Worm (Caenorhabditis elegans) whole organism, L1 larva: Measurements from ENCODE around the gene K06A4.7.

Source experiments
- F16B12.6 ChIP-seq: fragments of 150-350 bp; optimal IDR thresholded peaks from 2 replicates; lab custom pipeline; 2014; ENCODE audit warnings: missing biosample characterization, missing genetic modification characterization
- aha-1 ChIP-seq: fragments of 150-350 bp; optimal IDR thresholded peaks from 2 replicates; lab custom pipeline; 2014; ENCODE audit warnings: missing biosample characterization, missing genetic modification characterization
- alr-1 ChIP-seq: fragments of 200-800 bp; sonication (Bioruptor generic); optimal IDR thresholded peaks from 2 replicates; lab custom pipeline; 2018; ENCODE audit warnings: borderline replicate concordance, mild to moderate bottlenecking, missing genetic modification characterization, missing compliant biosample characterization
- aly-2 ChIP-seq: fragments of 150-350 bp; optimal IDR thresholded peaks from 2 replicates; lab custom pipeline; 2014; ENCODE audit warnings: missing biosample characterization, missing genetic modification characterization
- ama-1 ChIP-seq: fragments of 150-350 bp; optimal IDR thresholded peaks from 2 replicates; lab custom pipeline; 2014
- blmp-1 ChIP-seq: fragments of 150-350 bp; optimal IDR thresholded peaks from 2 replicates; lab custom pipeline; 2014; ENCODE audit warnings: missing biosample characterization, missing genetic modification characterization
- ceh-63 ChIP-seq: fragments of 200-800 bp; sonication (Bioruptor generic); optimal IDR thresholded peaks from 2 replicates; lab custom pipeline; 2018; ENCODE audit warnings: mild to moderate bottlenecking, missing genetic modification characterization, missing compliant biosample characterization
- ceh-8 ChIP-seq: fragments of 200-800 bp; sonication (Bioruptor generic); optimal IDR thresholded peaks from 2 replicates; lab custom pipeline; 2018; ENCODE audit warnings: mild to moderate bottlenecking, missing genetic modification characterization, moderate library complexity, missing compliant biosample characterization
- dsc-1 ChIP-seq: sonication (generic microtip); optimal IDR thresholded peaks from 2 replicates; lab custom pipeline; 2016; ENCODE audit warnings: mild to moderate bottlenecking, missing genetic modification characterization, missing compliant biosample characterization
- efl-1 ChIP-seq, 4 experiments: fragments of 150-350 bp; optimal IDR thresholded peaks in 3 of 4; peaks in 1 of 4; 1 replicate in 1 of 4; 2 replicates in 3 of 4; lab custom pipeline; 2014; ENCODE audit warnings: missing biosample characterization in 2 of 4, missing genetic modification characterization in 2 of 4, missing genetic modification reagents in 2 of 4
- efl-3 ChIP-seq: fragments of 200-800 bp; sonication (Bioruptor generic); optimal IDR thresholded peaks from 2 replicates; lab custom pipeline; 2018; ENCODE audit warnings: mild to moderate bottlenecking, missing genetic modification characterization, missing compliant biosample characterization
- egl-27 ChIP-seq, 2 experiments: fragments of 150-350 bp in 1 of 2; sonication (generic microtip); optimal IDR thresholded peaks; 3 replicates each; lab custom pipeline; 2017 to 2018; ENCODE audit warnings: missing biosample characterization in 2 of 2, missing genetic modification characterization in 2 of 2, missing genetic modification reagents in 2 of 2
- elt-2 ChIP-seq: sonication (generic microtip); optimal IDR thresholded peaks from 2 replicates; lab custom pipeline; 2016; ENCODE audit warnings: missing genetic modification characterization, mild to moderate bottlenecking, inconsistent platforms, missing compliant biosample characterization, missing genetic modification reagents
- elt-3 ChIP-seq, 6 experiments: fragments of 150-350 bp in 1 of 6; sonication (generic microtip); optimal IDR thresholded peaks; 2 replicates each; lab custom pipeline; 2017 to 2018; ENCODE audit warnings: missing biosample characterization in 6 of 6, missing genetic modification characterization in 6 of 6, inconsistent platforms in 1 of 6
- fkh-10 ChIP-seq: sonication (generic microtip); optimal IDR thresholded peaks from 2 replicates; lab custom pipeline; 2017; ENCODE audit warnings: missing biosample characterization, missing genetic modification reagents, missing genetic modification characterization
- hlh-17 ChIP-seq: fragments of 200-800 bp; sonication (Bioruptor generic); optimal IDR thresholded peaks from 2 replicates; lab custom pipeline; 2018; ENCODE audit warnings: missing genetic modification characterization, mild to moderate bottlenecking, missing compliant biosample characterization, moderate library complexity, borderline replicate concordance
- hlh-4 ChIP-seq: sonication (generic microtip); optimal IDR thresholded peaks from 2 replicates; lab custom pipeline; 2016; ENCODE audit warnings: mild to moderate bottlenecking, missing genetic modification characterization, missing compliant biosample characterization
- isw-1 ChIP-seq: fragments of 200-800 bp; sonication (Bioruptor generic); IDR thresholded peaks from 2 replicates; pipeline ENCODE4 v1.3.6; 2022; ENCODE audit warnings: missing genetic modification characterization, missing compliant biosample characterization
- lin-13 ChIP-seq: fragments of 150-350 bp; optimal IDR thresholded peaks from 2 replicates; lab custom pipeline; 2014; ENCODE audit warnings: missing biosample characterization, missing genetic modification reagents, missing genetic modification characterization
- lin-14 ChIP-seq: fragments of 200-800 bp; sonication (Bioruptor generic); optimal IDR thresholded peaks from 2 replicates; lab custom pipeline; 2018; ENCODE audit warnings: mild to moderate bottlenecking, missing genetic modification characterization, moderate library complexity, missing compliant biosample characterization
- lin-15B ChIP-seq: fragments of 150-350 bp; sonication (generic microtip); optimal IDR thresholded peaks from 3 replicates; lab custom pipeline; 2014; ENCODE audit warnings: missing biosample characterization, missing genetic modification characterization
- lin-35 ChIP-seq, 2 experiments: fragments of 150-350 bp; optimal IDR thresholded peaks; 2 replicates each; lab custom pipeline; 2014; ENCODE audit warnings: missing biosample characterization in 2 of 2, missing genetic modification characterization in 2 of 2, missing genetic modification reagents in 2 of 2
- lin-39 ChIP-seq: fragments of 150-350 bp; optimal IDR thresholded peaks from 2 replicates; lab custom pipeline; 2014; ENCODE audit warnings: missing biosample characterization, missing genetic modification reagents, missing genetic modification characterization
- lsy-2 ChIP-seq, 2 experiments: fragments of 150-350 bp; optimal IDR thresholded peaks; 2 replicates each; lab custom pipeline; 2014; ENCODE audit warnings: missing biosample characterization in 2 of 2, missing genetic modification characterization in 2 of 2
- mab-9 ChIP-seq: fragments of 200-800 bp; sonication (Bioruptor generic); IDR thresholded peaks from 2 replicates; pipeline ENCODE4 v1.3.6; 2022; ENCODE audit warnings: missing genetic modification reagents, missing genetic modification characterization, missing compliant biosample characterization
- mef-2 ChIP-seq: fragments of 150-350 bp; optimal IDR thresholded peaks from 2 replicates; lab custom pipeline; 2014; ENCODE audit warnings: missing biosample characterization, missing genetic modification characterization
- nhr-11 ChIP-seq: fragments of 150-350 bp; optimal IDR thresholded peaks from 2 replicates; lab custom pipeline; 2014; ENCODE audit warnings: missing biosample characterization, missing genetic modification characterization
- nhr-12 ChIP-seq: sonication (generic microtip); optimal IDR thresholded peaks from 2 replicates; lab custom pipeline; 2017; ENCODE audit warnings: missing biosample characterization, missing genetic modification characterization
- nhr-19 ChIP-seq: fragments of 200-800 bp; sonication (Bioruptor generic); conservative IDR thresholded peaks from 2 replicates; pipeline ENCODE4 v1.3.6; 2022; ENCODE audit warnings: missing genetic modification characterization, missing compliant biosample characterization
- nhr-20 ChIP-seq: sonication (generic microtip); optimal IDR thresholded peaks from 2 replicates; lab custom pipeline; 2016; ENCODE audit warnings: mild to moderate bottlenecking, missing genetic modification characterization, missing compliant biosample characterization
- nhr-84 ChIP-seq: sonication (generic microtip); optimal IDR thresholded peaks from 2 replicates; lab custom pipeline; 2017; ENCODE audit warnings: missing biosample characterization, missing genetic modification characterization
- nhr-85 ChIP-seq: sonication (generic microtip); peaks from one replicate; lab custom pipeline; 2016; ENCODE audit warnings: missing genetic modification characterization, inconsistent platforms, missing compliant biosample characterization
- pax-3 ChIP-seq: fragments of 200-800 bp; sonication (Bioruptor generic); optimal IDR thresholded peaks from 2 replicates; lab custom pipeline; 2018; ENCODE audit warnings: mild to moderate bottlenecking, missing genetic modification characterization, moderate library complexity, missing compliant biosample characterization
- skn-1 ChIP-seq: fragments of 150-350 bp; optimal IDR thresholded peaks from 2 replicates; lab custom pipeline; 2014; ENCODE audit warnings: missing biosample characterization, missing genetic modification characterization
- snpc-4 ChIP-seq: fragments of 150-350 bp; optimal IDR thresholded peaks from 2 replicates; lab custom pipeline; 2014; ENCODE audit warnings: missing biosample characterization, missing genetic modification characterization
- snu-23 ChIP-seq: sonication (generic microtip); optimal IDR thresholded peaks from 2 replicates; lab custom pipeline; 2016; ENCODE audit warnings: missing genetic modification characterization, missing compliant biosample characterization
- sox-4 ChIP-seq: sonication (generic microtip); optimal IDR thresholded peaks from 2 replicates; lab custom pipeline; 2016; ENCODE audit warnings: missing genetic modification characterization, missing compliant biosample characterization
- tlp-1 ChIP-seq: fragments of 150-350 bp; optimal IDR thresholded peaks from 2 replicates; lab custom pipeline; 2014; ENCODE audit warnings: missing biosample characterization, missing genetic modification characterization
- unc-130 ChIP-seq: fragments of 150-350 bp; optimal IDR thresholded peaks from 2 replicates; lab custom pipeline; 2017; ENCODE audit warnings: missing biosample characterization, missing genetic modification characterization, inconsistent platforms
- unc-62 ChIP-seq: fragments of 150-350 bp; optimal IDR thresholded peaks from 2 replicates; lab custom pipeline; 2014; ENCODE audit warnings: missing biosample characterization, missing genetic modification reagents, missing genetic modification characterization
- unc-86 ChIP-seq: sonication (generic microtip); optimal IDR thresholded peaks from 2 replicates; lab custom pipeline; 2016; ENCODE audit warnings: missing genetic modification characterization, missing compliant biosample characterization
- vab-15 ChIP-seq: sonication (generic microtip); optimal IDR thresholded peaks from 2 replicates; lab custom pipeline; 2017; ENCODE audit warnings: missing genotype, mild to moderate bottlenecking, missing genetic modification characterization, missing compliant biosample characterization
- xbp-1 ChIP-seq: sonication (generic microtip); optimal IDR thresholded peaks from 2 replicates; lab custom pipeline; 2016; ENCODE audit warnings: missing genetic modification characterization, missing compliant biosample characterization

K06A4.7 gene

ce11 chrV:9531477-9531876 is 40.2 kb upstream of the K06A4.7 start, which contains the start of the genes C50F4.10 and pfk-1.2:
TSS of gene C50F4.10 (minus strand) at chrV:9531577.
TSS of gene pfk-1.2 (plus strand) at chrV:9531801.
- no peak for TF ChIP-seq lin-13 (GFP tag; lab: Kevin White, UChicago)
- TF ChIP-seq aha-1, result no peak
- no peak for TF ChIP-seq blmp-1 (tag; lab: Kevin White, UChicago)
- no peak for TF ChIP-seq lin-15B (tag; lab: Kevin White, UChicago)
- TF ChIP-seq xbp-1 (tag; lab: Kevin White, UChicago), result no peak
- TF ChIP-seq tlp-1 (tag; lab: Kevin White, UChicago), result no peak
- TF ChIP-seq dsc-1 (tag; lab: Kevin White, UChicago), result no peak
- no peak for TF ChIP-seq alr-1 (tag; lab: Kevin White, UChicago)
- no peak for TF ChIP-seq skn-1 (tag; lab: Kevin White, UChicago)
- TF ChIP-seq unc-130, result no peak
- TF ChIP-seq efl-3, result no peak
- TF ChIP-seq snu-23 (GFP tag; lab: Kevin White, UChicago), result no peak
- TF ChIP-seq fkh-10, result no peak
- no peak for TF ChIP-seq elt-2 (tag; lab: Kevin White, UChicago)
- TF ChIP-seq lin-39, result no peak

- TF ChIP-seq mab-9 (GFP tag; lab: Robert Waterston, UW) (no peak), unc-62 (GFP tag; lab: Kevin White, UChicago) (no peak), mef-2 (tag; lab: Kevin White, UChicago) (no peak), ceh-63 (no peak), nhr-12 (tag; lab: Kevin White, UChicago) (no peak), sox-4 (no peak), elt-3 (tag; optimal IDR thresholded peaks at IDR 0.05; lab: Kevin White, UChicago) (no peak), unc-86 (tag; lab: Kevin White, UChicago) (no peak), lin-39 (no peak), nhr-19 (no peak), lin-14 (GFP tag; lab: Kevin White, UChicago) (no peak), ama-1 (lab: Kevin White, UChicago) (no peak), aha-1 (no peak), pax-3 (tag; lab: Kevin White, UChicago) (no peak), efl-1 (optimal IDR thresholded peaks at IDR 0.05; lab: Kevin White, UChicago) (no peak), efl-1 (GFP tag; optimal IDR thresholded peaks at IDR 0.05 in 1 of 2; lab: Kevin White, UChicago) (no peak), nhr-84 (tag; lab: Kevin White, UChicago) (no peak)
Observed at ce11 chrV:9527984-9528383, 36.7 kb upstream of the K06A4.7 start.

- no peak for TF ChIP-seq ceh-63
- no peak for TF ChIP-seq fkh-10
- TF ChIP-seq lin-14 (GFP tag; lab: Kevin White, UChicago), result no peak
- TF ChIP-seq ceh-8 (GFP tag; lab: Kevin White, UChicago), result no peak
- TF ChIP-seq hlh-17 (GFP tag; lab: Kevin White, UChicago), result no peak
- TF ChIP-seq isw-1 (GFP tag; lab: Robert Waterston, UW), result no peak
- no peak for TF ChIP-seq vab-15
- no peak for TF ChIP-seq tlp-1 (tag; lab: Kevin White, UChicago)
- no peak for TF ChIP-seq nhr-85 (tag; lab: Kevin White, UChicago)
Observed at ce11 chrV:9527337-9527736, 36.0 kb upstream of the K06A4.7 start.

ce11 chrV:9526470-9526869 is 35.2 kb upstream of the K06A4.7 start, which contains the start of gene C50F4.1:
TSS of gene C50F4.1 (plus strand) at chrV:9526793.
- TF ChIP-seq dsc-1 (tag; lab: Kevin White, UChicago) (no peak), elt-2 (tag; lab: Kevin White, UChicago) (peak; percentile 77), nhr-20 (tag; lab: Kevin White, UChicago) (peak; percentile 11), unc-86 (tag; lab: Kevin White, UChicago) (no peak), lin-35 (GFP tag; optimal IDR thresholded peaks at IDR 0.05; lab: Kevin White, UChicago) (peak in 1 of 2 experiments; percentile 7), hlh-4 (tag; lab: Kevin White, UChicago) (no peak), snpc-4 (no peak), mab-9 (GFP tag; lab: Robert Waterston, UW) (no peak), isw-1 (GFP tag; lab: Robert Waterston, UW) (no peak), nhr-11 (tag; lab: Kevin White, UChicago) (no peak), nhr-12 (tag; lab: Kevin White, UChicago) (no peak), lsy-2 (tag; optimal IDR thresholded peaks at IDR 0.05; lab: Kevin White, UChicago) (no peak), F16B12.6 (no peak), skn-1 (tag; lab: Kevin White, UChicago) (no peak), aly-2 (no peak), egl-27 (tag; optimal IDR thresholded peaks at IDR 0.05; lab: Kevin White, UChicago) (no peak), aha-1 (no peak), efl-1 (optimal IDR thresholded peaks at IDR 0.05; lab: Kevin White, UChicago) (no peak), efl-1 (GFP tag; optimal IDR thresholded peaks at IDR 0.05 in 1 of 2; lab: Kevin White, UChicago) (peak in 1 of 2 experiments; percentile 41)
- TF ChIP-seq, all 84 proteins: peak for 4
